Fruit fly (Drosophila melanogaster) whole organism: ENCODE measurements around the gene CG13358.

Experiments used
- CG8478 ChIP-seq: fragments of >200 bp; optimal IDR thresholded peaks from 2 replicates; lab custom pipeline; 2018; ENCODE audit warnings: inconsistent platforms
- Dll ChIP-seq: fragments of >200 bp; optimal IDR thresholded peaks from 2 replicates; lab custom pipeline; 2017
- EcR ChIP-seq, 2 experiments: fragments of >200 bp; optimal IDR thresholded peaks; 2 replicates each; lab custom pipeline; 2017; ENCODE audit warnings: missing biosample characterization in 2 of 2, missing genetic modification characterization in 2 of 2, missing genetic modification reagents in 2 of 2
- pan ChIP-seq: fragments of >200 bp; optimal IDR thresholded peaks from 2 replicates; lab custom pipeline; 2017
- psq ChIP-seq: fragments of >200 bp; optimal IDR thresholded peaks from 2 replicates; lab custom pipeline; 2017
- usp ChIP-seq: fragments of >200 bp; optimal IDR thresholded peaks from 2 replicates; lab custom pipeline; 2017; ENCODE audit warnings: missing biosample characterization, missing genetic modification characterization, mixed read lengths

Gene CG13358

DNA sequence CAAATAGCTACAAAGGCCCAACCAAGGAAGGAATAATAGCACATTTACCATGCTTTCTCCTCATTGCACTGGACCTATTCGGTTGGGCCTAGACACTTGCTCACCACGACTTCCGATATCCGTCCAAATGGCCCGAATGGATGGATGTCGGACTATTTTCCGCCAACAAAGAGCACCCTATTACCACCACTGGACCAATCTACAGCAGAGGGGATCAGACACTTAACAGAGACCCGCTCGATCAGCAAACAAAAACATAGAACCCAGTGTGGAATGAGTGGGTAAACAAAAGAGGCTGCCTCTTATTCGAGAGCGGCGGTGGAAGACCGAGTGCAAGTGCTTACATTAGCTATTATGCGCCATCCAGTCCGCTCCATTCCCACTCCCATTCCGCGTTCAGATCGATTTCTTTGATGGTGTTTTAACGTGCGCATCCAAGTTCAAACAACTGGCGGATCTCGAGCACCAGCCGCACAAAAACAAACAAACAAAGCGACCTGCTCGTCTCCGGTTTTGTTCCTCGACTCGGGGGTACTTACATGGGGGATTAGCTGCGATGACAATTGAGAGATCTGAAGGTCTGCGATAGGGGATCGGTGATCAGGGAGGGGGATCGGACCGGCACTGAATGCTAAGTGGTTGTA lies 36.1 kb downstream of the CG13358 start:
- TF ChIP-seq psq (no peak), EcR (GFP tag; optimal IDR thresholded peaks at IDR 0.05; lab: Kevin White, UChicago) (no peak), CG8478 (lab: Kevin White, UChicago) (no peak), pan (lab: Kevin White, UChicago) (no peak), Dll (lab: Kevin White, UChicago) (no peak), usp (GFP tag; lab: Kevin White, UChicago) (no peak)

DNA sequence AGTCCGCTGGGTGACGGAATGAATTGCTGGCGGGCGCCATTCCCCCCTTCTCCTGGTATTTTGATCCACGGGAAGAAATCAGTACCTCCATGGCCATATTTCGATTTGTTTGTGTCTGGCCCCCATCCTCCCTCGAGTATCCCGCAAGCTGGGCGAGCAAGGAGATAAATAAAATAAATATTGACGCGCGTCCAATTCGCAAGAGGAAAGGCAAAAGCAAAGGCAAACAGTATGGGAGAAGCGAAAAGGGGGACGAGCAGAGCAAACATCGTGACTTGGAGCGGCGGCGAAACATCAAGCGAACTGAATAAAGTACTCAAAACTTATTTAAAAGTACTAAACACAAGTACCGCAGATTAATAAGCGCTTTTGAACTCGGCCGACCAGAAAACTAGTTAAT lies 36.8 kb downstream of the CG13358 start:
- TF ChIP-seq Dll (lab: Kevin White, UChicago): no peak
- TF ChIP-seq psq: no peak
- TF ChIP-seq EcR (GFP tag; optimal IDR thresholded peaks at IDR 0.05; lab: Kevin White, UChicago): no peak
- no peak for TF ChIP-seq pan (lab: Kevin White, UChicago)
- TF ChIP-seq CG8478 (lab: Kevin White, UChicago): no peak
- no peak for TF ChIP-seq usp (GFP tag; lab: Kevin White, UChicago)

DNA sequence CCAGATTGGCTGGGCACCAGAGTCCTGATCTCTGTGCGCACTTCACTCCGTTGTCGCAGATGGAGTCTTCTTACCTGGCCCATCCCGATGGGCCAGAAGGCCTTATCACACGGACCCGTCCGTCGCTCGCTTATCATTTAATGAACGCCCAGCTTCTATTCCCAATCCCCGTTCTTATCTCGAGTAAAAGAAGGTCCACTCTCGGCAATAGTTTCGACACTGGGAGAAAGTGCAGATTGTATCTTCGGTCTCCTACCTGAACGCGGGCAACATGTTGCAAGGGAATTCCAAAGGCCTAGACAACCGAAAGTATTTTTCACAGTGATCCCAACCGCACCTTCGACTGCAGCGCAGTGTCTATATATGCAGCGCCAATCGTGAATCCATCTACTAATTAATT lies 38.6 kb downstream of the CG13358 start:
- TF ChIP-seq psq (no peak), pan (lab: Kevin White, UChicago) (no peak), usp (GFP tag; lab: Kevin White, UChicago) (no peak), EcR (GFP tag; optimal IDR thresholded peaks at IDR 0.05; lab: Kevin White, UChicago) (no peak), CG8478 (lab: Kevin White, UChicago) (no peak), Dll (lab: Kevin White, UChicago) (no peak)

DNA sequence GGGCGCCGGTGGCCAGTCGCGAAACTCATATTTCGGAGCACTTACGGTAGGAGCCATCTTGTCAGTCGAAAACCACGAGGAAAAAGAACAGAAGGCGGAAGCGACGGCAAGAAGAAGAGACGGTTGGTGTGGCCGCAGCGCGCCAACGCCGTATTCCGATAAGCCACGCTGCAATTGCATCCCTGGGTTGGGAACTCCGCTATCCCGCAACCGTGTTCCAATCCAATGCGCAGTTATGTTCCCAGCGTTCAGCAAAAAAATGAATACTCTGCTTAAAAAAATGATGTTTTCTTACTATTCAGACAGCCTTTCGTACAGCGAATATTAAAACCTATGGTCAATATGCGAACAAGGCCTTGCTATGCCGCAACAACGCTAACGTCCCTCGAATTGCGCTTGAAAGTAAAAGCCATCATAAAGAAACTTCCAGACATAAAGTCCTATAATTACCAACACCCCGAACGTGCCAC lies 39.6 kb downstream of the CG13358 start, which contains the start of gene RpL22:
Gene RpL22, minus strand, starts transcription at position 92 of the 470 bp plus-strand sequence.
- TF ChIP-seq psq (no peak), CG8478 (lab: Kevin White, UChicago) (no peak), EcR (GFP tag; optimal IDR thresholded peaks at IDR 0.05; lab: Kevin White, UChicago) (no peak), pan (lab: Kevin White, UChicago) (no peak), usp (GFP tag; lab: Kevin White, UChicago) (no peak), Dll (lab: Kevin White, UChicago) (no peak)

DNA sequence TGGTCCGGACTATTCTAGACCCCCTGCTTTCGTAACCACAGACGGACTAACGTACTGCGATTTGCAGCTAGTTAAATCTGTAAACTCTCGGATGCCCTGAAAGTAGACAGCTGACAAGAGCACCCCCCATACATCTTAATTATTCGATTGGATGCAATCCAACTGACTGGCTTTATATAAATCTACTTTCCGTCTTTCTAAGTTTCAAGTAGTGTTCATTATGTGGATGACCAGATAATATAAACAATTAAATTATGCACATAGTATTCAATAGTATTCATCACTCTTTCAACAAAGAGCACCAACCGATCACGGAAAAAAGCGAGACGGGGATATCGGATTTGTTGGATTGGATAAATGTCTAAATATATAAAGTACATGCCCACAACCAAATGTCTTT lies 42.7 kb downstream of the CG13358 start:
- TF ChIP-seq Dll (lab: Kevin White, UChicago): no peak
- TF ChIP-seq CG8478 (lab: Kevin White, UChicago): no peak
- TF ChIP-seq usp (GFP tag; lab: Kevin White, UChicago): no peak

DNA sequence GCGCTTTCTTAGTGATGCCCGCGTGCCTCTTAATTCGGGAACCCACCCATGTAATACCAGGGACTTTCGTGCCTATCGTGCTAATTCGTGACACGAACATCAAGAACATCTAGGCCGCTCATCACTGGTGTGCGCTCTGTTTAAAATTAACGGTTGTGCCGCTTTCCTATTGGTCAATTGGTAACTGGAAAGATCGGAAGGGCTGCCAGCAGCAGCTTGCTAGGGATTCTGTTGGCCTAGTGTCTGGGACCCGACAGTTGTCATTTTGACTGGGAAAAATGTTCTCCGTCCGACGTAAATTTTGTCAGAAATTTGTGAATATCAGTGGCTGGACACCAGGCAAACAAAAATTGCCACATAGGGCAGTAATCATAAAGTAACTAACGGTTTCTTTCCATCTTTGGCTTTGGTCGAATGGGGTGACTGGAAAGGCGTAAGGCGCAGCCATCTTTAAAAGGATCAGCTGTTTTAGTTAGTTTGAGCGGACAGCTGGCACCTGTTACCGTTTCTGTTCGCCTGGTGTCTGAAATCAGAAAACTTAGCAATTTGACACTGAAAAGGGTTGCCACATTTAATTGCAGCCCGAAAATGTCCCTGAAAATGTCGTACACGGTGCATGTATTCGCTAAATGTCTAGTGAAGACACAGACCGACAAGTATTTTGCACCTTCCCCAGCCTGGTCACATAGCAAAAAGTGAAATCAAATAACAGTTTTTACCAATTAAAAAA lies 45.7 kb downstream of the CG13358 start, which contains the start of gene CG5273:
Gene CG5273, plus strand, starts transcription at position 703 of the 730 bp plus-strand sequence.
- TF ChIP-seq psq (no peak), pan (lab: Kevin White, UChicago) (no peak), usp (GFP tag; lab: Kevin White, UChicago) (no peak), Dll (lab: Kevin White, UChicago) (no peak)

DNA sequence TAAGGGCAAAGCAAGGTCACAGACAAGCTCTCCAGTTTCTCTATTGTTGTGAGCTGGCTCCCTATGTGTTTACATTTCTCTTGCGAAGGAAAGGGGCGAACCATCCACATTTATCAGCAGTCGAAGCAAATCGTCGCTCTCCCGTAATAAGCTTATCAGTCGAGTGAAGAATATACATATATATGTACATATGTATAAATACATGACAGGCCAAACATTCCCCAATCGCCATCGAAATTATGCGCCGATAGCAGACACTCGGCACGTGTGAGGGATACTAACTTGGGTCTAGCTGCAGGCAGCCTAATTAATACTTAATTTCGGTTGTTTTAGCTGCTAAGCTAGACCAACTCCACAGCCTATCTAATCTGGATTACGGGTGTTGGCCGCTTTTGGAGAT lies 47.9 kb downstream of the CG13358 start:
- TF ChIP-seq psq (no peak), pan (lab: Kevin White, UChicago) (no peak), usp (GFP tag; lab: Kevin White, UChicago) (no peak), EcR (GFP tag; optimal IDR thresholded peaks at IDR 0.05; lab: Kevin White, UChicago) (no peak), Dll (lab: Kevin White, UChicago) (no peak), CG8478 (lab: Kevin White, UChicago) (no peak)

DNA sequence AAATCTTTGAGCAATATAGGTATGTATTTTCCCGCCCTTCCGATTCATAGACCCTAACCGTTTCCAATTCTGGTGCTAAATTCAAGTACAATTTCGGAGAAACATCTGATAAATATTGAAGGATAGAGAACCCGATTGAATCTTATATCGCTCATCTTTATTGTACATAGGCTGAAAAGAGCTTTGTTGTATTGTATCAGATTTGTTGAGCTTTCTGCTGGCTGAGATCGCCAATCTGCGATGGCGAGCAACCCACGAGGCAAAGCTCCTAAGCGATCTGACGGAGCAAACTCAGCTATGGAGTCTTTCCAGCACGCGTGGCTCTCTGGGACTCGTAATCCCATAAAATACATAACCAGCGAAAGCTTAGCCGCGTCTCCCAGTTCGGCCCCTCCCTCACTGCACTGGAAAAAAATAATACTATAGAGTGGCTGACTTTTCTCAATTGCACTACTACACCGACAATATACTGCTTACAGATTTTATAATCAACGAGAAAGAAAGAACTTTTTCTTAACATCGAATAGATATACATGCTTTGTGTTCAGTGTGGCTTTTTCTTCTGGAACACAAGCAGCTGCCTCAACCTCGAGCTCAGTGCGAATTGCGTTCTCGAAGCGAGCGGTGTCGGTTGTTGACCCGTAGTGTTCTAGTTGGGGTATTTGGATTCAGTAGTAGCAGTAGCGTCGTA lies 48.9 kb downstream of the CG13358 start:
- no peak for TF ChIP-seq Dll (lab: Kevin White, UChicago)
- TF ChIP-seq pan (lab: Kevin White, UChicago): no peak
- peak in 1 of 2 experiments; percentile 73 for TF ChIP-seq EcR (GFP tag; optimal IDR thresholded peaks at IDR 0.05; lab: Kevin White, UChicago)

DNA sequence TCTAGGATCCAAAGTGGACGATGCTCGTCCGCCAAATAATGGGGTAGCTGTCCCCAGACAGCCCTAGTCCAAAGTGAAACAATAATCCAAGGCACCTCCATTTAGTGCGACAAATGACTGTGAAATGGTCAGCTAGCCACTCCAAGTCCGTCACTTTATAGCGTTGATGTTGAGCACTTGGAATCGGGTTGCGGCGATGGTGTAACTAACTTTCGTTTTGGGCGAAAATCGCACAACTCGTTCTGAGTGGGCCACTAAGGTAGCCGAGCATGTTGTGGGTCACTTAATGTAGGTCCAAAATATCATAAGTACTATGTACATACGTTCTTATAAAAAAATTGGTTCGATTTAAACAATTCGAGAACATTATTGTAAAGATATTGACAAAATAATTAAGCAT lies 51.2 kb downstream of the CG13358 start, which contains the start of gene CG13361:
Gene CG13361, minus strand, starts transcription at position 101 of the 400 bp plus-strand sequence.
- TF ChIP-seq psq (no peak), pan (lab: Kevin White, UChicago) (no peak), CG8478 (lab: Kevin White, UChicago) (no peak), Dll (lab: Kevin White, UChicago) (no peak), usp (GFP tag; lab: Kevin White, UChicago) (no peak), EcR (GFP tag; optimal IDR thresholded peaks at IDR 0.05; lab: Kevin White, UChicago) (no peak)
